Worm (Caenorhabditis elegans) whole organism, L4/young adult: ENCODE data around the gene E04D5.5.
A peak's percentile ranks its signal among the peaks of the same experiment; 100 is the strongest.
"Not testable (repeated sequence)": the region's sequence is repeated elsewhere in the genome, so short reads cannot be mapped to it uniquely, and the experiment has no call there.

Experiments used
- W03F9.2 ChIP-seq: fragments of 150-350 bp; optimal IDR thresholded peaks from 2 replicates; lab custom pipeline; 2014; ENCODE audit warnings: missing biosample characterization, missing genetic modification characterization
- dao-5 ChIP-seq: sonication (generic microtip); optimal IDR thresholded peaks from 2 replicates; lab custom pipeline; 2016; ENCODE audit warnings: missing genotype, missing genetic modification characterization, moderate library complexity, missing compliant biosample characterization
- him-1 ChIP-seq: sonication (generic microtip); optimal IDR thresholded peaks from 2 replicates; lab custom pipeline; 2016; ENCODE audit warnings: missing genotype, missing genetic modification reagents, missing genetic modification characterization, missing compliant biosample characterization

Gene E04D5.5

ce11 chrII:10389776-10390175 is 21.3 kb upstream of the E04D5.5 start:
- TF ChIP-seq him-1 (tag; lab: Kevin White, UChicago) (no peak), dao-5 (tag; lab: Kevin White, UChicago) (no peak), W03F9.2 (no peak)

ce11 chrII:10390250-10390821 is 20.8 kb upstream of the E04D5.5 start:
- TF ChIP-seq dao-5 (tag; lab: Kevin White, UChicago) (no peak), W03F9.2 (no peak), him-1 (tag; lab: Kevin White, UChicago) (no peak)

- TF ChIP-seq him-1 (tag; lab: Kevin White, UChicago) = no peak
- TF ChIP-seq W03F9.2 = no peak
- no peak for TF ChIP-seq dao-5 (tag; lab: Kevin White, UChicago)
These were observed 20.2 kb upstream of the E04D5.5 start, which contains the start of the genes T09F3.2 and T09F3.7 for ce11 chrII:10390854-10391253. Gene T09F3.2, plus strand, starts transcription at chrII:10391154. Gene T09F3.7, plus strand, starts transcription at chrII:10391168.

ce11 chrII:10393282-10394179 is 17.6 kb upstream of the E04D5.5 start, which contains the start of gene gpd-1:
Gene gpd-1, plus strand, starts transcription at chrII:10394129.
- TF ChIP-seq him-1 (tag; lab: Kevin White, UChicago) = no peak
- TF ChIP-seq W03F9.2 = no peak
- TF ChIP-seq dao-5 (tag; lab: Kevin White, UChicago) = no peak

DNA sequence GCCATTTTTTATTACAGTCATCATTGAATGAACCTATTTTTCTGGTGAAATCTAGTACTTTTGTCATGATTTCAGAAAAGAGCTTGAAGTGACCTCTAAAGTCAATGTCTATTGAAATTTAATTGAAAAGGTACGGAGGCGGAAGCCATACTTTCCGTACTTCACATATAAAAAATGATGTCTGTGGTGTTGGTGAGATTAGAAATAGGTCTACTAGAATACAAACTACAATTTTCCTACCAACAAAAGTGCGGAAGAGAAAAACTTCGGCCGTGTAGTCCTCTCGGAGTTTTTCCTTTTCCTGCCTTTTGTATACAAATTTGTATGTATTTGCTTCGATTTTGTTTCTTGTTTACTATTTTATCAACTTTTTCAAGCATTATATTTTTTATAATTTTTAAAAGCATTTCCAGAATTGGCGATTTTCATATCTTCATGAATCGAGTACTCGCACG is 15.8 kb upstream of the E04D5.5 start, which contains the start of gene T09F3.4:
Gene T09F3.4, plus strand, starts transcription at position 405 of the 455 bp plus-strand sequence.
- peak; percentile 15 for TF ChIP-seq dao-5 (tag; lab: Kevin White, UChicago)
- TF ChIP-seq W03F9.2 = peak; percentile 67
- no peak for TF ChIP-seq him-1 (tag; lab: Kevin White, UChicago)

DNA sequence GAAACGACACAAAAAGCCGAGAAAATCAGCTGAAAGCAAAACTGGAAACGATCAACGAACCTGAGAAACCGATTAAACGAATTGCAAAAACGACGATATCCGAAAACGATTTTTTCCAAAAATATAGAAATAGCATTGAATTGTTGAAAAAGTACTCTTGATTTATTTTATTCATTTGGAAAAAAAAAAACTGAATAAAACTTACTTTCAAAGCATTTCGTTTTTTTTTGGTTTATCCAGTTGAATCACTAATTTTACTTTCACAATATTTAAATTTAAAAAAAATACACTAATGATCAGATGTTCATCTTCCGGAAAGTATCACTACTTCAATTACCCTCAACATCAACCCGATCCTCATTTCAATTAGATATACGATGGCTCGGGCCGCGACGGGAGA is 14.5 kb upstream of the E04D5.5 start, which contains the start of gene T09F3.5:
Gene T09F3.5, plus strand, starts transcription at position 301 of the 400 bp plus-strand sequence.
- TF ChIP-seq him-1 (tag; lab: Kevin White, UChicago) = no peak
- TF ChIP-seq W03F9.2 = no peak
- no peak for TF ChIP-seq dao-5 (tag; lab: Kevin White, UChicago)

DNA sequence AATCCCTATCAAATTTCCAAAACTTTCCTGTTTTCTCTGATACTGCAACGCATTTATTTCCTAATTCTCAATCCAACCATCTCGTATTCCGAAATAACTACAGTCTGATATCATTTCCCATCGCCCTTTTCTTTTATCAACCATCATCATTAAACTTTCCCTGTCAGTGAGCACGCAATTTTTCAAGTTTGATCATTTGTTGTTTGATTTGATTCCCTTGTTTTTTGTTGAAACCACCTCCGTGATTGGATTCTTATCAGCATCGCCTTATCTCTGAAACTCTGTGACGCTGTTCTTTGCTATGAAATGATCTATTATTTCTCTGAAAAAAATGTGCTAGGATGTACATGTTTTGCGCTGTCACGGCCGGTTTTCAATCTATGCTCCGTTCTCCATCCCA is 8.1 kb upstream of the E04D5.5 start:
- TF ChIP-seq W03F9.2 = no peak
- TF ChIP-seq dao-5 (tag; lab: Kevin White, UChicago) = no peak
- no peak for TF ChIP-seq him-1 (tag; lab: Kevin White, UChicago)

DNA sequence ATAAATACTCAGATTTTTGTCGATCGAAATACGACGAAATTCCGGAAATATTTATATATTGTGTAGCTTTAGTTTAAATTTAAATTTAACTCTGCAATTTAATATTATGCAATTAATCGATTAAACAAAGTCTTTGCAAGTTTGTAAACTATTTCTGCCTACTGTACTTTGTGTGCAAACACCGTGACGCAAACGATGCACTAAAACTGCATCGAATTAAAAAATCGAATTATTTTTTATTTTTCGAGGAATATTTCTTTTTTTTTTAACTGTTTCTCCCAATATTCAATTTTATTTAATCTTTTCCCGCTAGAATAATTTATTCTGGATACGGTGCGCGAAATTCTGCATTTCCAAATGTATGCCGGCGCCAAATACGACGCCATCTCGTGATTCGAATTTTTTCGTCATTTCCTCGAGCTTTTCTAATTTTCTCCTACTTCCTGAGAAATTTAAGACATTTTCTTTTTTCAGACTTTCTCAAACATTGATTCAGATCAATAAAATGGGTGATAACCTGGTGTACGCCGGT is 5.3 kb downstream of the E04D5.5 start, which contains the start of gene eif-2A:
Gene eif-2A, plus strand, starts transcription at position 469 of the 532 bp plus-strand sequence.
- TF ChIP-seq W03F9.2 (peak; percentile 15), him-1 (tag; lab: Kevin White, UChicago) (no peak)

DNA sequence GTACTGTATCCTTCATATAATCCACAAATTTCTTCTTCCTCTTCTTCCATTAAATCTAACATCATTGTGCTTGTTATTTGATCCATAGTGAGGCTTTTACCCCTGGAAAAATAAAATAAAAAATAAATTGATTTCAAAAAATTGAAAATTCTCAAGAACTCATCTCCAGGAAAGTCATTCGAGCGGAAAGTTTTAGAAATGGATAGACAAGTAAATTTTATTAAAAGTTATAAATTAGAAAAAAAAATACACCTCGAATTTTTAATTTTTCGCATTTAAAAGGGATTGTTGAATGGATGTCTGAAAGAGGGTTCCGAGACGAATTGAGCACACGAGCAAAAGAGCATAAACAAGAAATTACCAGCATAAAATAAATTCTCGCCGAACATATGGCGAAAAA is 10.9 kb downstream of the E04D5.5 start, which contains the start of gene frpr-21:
Gene frpr-21, minus strand, starts transcription at position 101 of the 400 bp plus-strand sequence.
- TF ChIP-seq him-1 (tag; lab: Kevin White, UChicago) (no peak), dao-5 (tag; lab: Kevin White, UChicago) (no peak), W03F9.2 (no peak)

DNA sequence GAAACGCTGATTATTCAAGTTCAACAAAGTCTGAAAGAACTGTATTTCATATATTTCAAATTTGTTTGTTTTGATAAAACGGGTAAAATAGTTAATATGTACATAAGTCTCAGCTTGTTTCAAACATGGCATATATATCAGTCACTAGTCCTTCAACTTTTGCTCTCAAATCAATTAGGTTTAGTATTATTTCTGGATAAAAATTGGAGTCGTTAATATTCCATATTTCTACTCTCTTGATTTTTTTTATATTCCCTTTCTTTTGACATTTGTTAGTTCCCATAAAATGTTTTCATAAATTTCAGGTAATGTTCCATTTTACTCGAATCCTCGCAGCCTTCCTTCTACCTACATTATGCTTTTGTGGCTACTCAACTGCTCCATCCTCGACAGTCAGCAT is 24.7 kb downstream of the E04D5.5 start, which contains the start of gene cut-4:
Gene cut-4, plus strand, starts transcription at position 301 of the 400 bp plus-strand sequence.
- TF ChIP-seq him-1 (tag; lab: Kevin White, UChicago) = no peak
- no peak for TF ChIP-seq W03F9.2
- TF ChIP-seq dao-5 (tag; lab: Kevin White, UChicago) = no peak

ce11 chrII:10437840-10438239 is 26.8 kb downstream of the E04D5.5 start:
- TF ChIP-seq dao-5 (tag; lab: Kevin White, UChicago) (no peak), W03F9.2 (no peak), him-1 (tag; lab: Kevin White, UChicago) (no peak)

ce11 chrII:10439976-10440375 is 28.9 kb downstream of the E04D5.5 start, which contains the start of gene E04D5.4:
Gene E04D5.4, plus strand, starts transcription at chrII:10440276.
- no peak for TF ChIP-seq dao-5 (tag; lab: Kevin White, UChicago)
- no peak for TF ChIP-seq him-1 (tag; lab: Kevin White, UChicago)
- no peak for TF ChIP-seq W03F9.2

DNA sequence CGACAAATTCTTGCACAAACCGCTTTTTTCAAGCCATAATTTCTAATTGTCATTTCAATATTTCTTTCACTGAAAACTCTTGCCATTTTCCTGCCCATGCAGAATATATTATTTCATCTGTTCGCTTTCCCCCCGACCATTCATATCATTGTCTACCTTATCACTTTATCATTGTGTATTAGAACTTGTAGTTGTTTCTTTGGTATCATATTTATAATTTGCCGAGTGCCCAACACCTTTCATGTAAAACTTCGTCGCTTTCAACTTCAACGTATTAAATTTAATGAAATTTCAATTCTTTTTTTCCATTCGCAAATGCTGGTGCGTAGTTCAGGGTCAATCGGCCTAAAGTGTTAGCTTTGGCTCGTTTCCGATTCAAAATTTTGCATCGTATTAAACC is 31.8 kb downstream of the E04D5.5 start, which contains the start of gene ZK673.1:
Gene ZK673.1, plus strand, starts transcription at position 301 of the 400 bp plus-strand sequence.
- not testable (repeated sequence) for TF ChIP-seq him-1 (tag; lab: Kevin White, UChicago); dao-5 (tag; lab: Kevin White, UChicago); W03F9.2
